Fruit fly (Drosophila melanogaster) whole organism: ENCODE results near the gene ND-ASHI.

Experiments
- CG8478 ChIP-seq: fragments of >200 bp; optimal IDR thresholded peaks from 2 replicates; lab custom pipeline; 2018; ENCODE audit warnings: inconsistent platforms
- pan ChIP-seq: fragments of >200 bp; optimal IDR thresholded peaks from 2 replicates; lab custom pipeline; 2017

DNA sequence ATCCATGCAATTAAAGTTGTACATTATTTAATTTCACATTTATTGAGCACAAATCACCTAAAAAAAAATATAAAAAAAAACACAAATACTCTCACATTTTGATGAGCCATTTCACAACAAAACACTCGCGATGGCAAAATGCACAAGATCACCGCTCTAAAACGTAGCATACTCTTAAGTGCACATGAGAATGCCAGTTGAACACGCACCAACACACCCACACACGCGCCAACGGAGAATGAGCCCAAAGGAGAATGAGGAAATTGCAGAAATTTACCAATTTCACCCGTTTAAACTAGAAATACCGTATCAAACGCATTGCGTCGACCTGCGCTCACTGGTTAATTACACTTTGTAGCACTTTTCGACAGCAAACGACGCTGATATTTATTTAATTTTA lies 19.0 kb downstream of the ND-ASHI start:
- no peak for TF ChIP-seq pan (lab: Kevin White, UChicago)
- no peak for TF ChIP-seq CG8478 (lab: Kevin White, UChicago)
